Worm (Caenorhabditis elegans): ENCODE data around the gene F54D5.4.
"Not testable (repeated sequence)": the region's sequence is repeated elsewhere in the genome, so short reads cannot be mapped to it uniquely, and the experiment has no call there.

Gene F54D5.4

ce11 chrII:11547254-11547687 lies 22.3 kb upstream of the F54D5.4 start, which contains the start of gene F54D5.7:
Gene F54D5.7, plus strand, starts transcription at chrII:11547517.
- no peak for TF ChIP-seq unc-62 (GFP tag; optimal IDR thresholded peaks at IDR 0.05)

- TF ChIP-seq unc-62 (GFP tag; optimal IDR thresholded peaks at IDR 0.05): not testable (repeated sequence)
Measured at ce11 chrII:11551981-11552380, 17.6 kb upstream of the F54D5.4 start, which contains the start of gene dhgd-1. Gene dhgd-1, minus strand, starts transcription at chrII:11552081.

- TF ChIP-seq unc-62 (GFP tag; optimal IDR thresholded peaks at IDR 0.05): no peak
Measured at ce11 chrII:11555634-11556033, 14.0 kb upstream of the F54D5.4 start, which contains the start of gene F54D5.24. Gene F54D5.24, plus strand, starts transcription at chrII:11555949.

ce11 chrII:11556338-11556737 lies 13.3 kb upstream of the F54D5.4 start, which contains the start of gene F54D5.17:
Gene F54D5.17, plus strand, starts transcription at chrII:11556638.
- no peak for TF ChIP-seq unc-62 (GFP tag; optimal IDR thresholded peaks at IDR 0.05)

ce11 chrII:11564127-11564526 lies 5.5 kb upstream of the F54D5.4 start, which contains the start of gene F54D5.15:
Gene F54D5.15, minus strand, starts transcription at chrII:11564227.
- TF ChIP-seq unc-62 (GFP tag; optimal IDR thresholded peaks at IDR 0.05): no peak

- no peak for TF ChIP-seq unc-62 (GFP tag; optimal IDR thresholded peaks at IDR 0.05)
Measured at ce11 chrII:11566970-11567711, 2.5 kb upstream of the F54D5.4 start, which contains the start of gene F54D5.5. Gene F54D5.5, minus strand, starts transcription at chrII:11567020.

ce11 chrII:11568670-11569069 lies 948 bp upstream of the F54D5.4 start:
- no peak for TF ChIP-seq unc-62 (GFP tag; optimal IDR thresholded peaks at IDR 0.05)

- TF ChIP-seq unc-62 (GFP tag; optimal IDR thresholded peaks at IDR 0.05): no peak
Measured at ce11 chrII:11571260-11571854, 1.7 kb downstream of the F54D5.4 start, which contains the start of gene F54D5.3. Gene F54D5.3, plus strand, starts transcription at chrII:11571805.

ce11 chrII:11572944-11573343 lies 3.3 kb downstream of the F54D5.4 start, which contains the start of gene F54D5.2:
Gene F54D5.2, plus strand, starts transcription at chrII:11573180.
- no peak for TF ChIP-seq unc-62 (GFP tag; optimal IDR thresholded peaks at IDR 0.05)

- TF ChIP-seq unc-62 (GFP tag; optimal IDR thresholded peaks at IDR 0.05): no peak
Measured at ce11 chrII:11577397-11577796, 7.8 kb downstream of the F54D5.4 start, which contains the start of gene pcs-1. Gene pcs-1, minus strand, starts transcription at chrII:11577740.

- TF ChIP-seq unc-62 (GFP tag; optimal IDR thresholded peaks at IDR 0.05): no peak
Measured at ce11 chrII:11577861-11578260, 8.2 kb downstream of the F54D5.4 start.

- no peak for TF ChIP-seq unc-62 (GFP tag; optimal IDR thresholded peaks at IDR 0.05)
Measured at ce11 chrII:11578327-11578726, 8.7 kb downstream of the F54D5.4 start, which contains the start of gene smc-6. Gene smc-6, plus strand, starts transcription at chrII:11578716.

ce11 chrII:11582698-11583097 lies 13.1 kb downstream of the F54D5.4 start, which contains the start of gene ints-7:
Gene ints-7, plus strand, starts transcription at chrII:11582849.
- no peak for TF ChIP-seq unc-62 (GFP tag; optimal IDR thresholded peaks at IDR 0.05)

ce11 chrII:11588304-11588703 lies 18.7 kb downstream of the F54D5.4 start:
- no peak for TF ChIP-seq unc-62 (GFP tag; optimal IDR thresholded peaks at IDR 0.05)

- no peak for TF ChIP-seq unc-62 (GFP tag; optimal IDR thresholded peaks at IDR 0.05)
Measured at ce11 chrII:11591558-11591957, 21.9 kb downstream of the F54D5.4 start.

ce11 chrII:11592023-11592422 lies 22.4 kb downstream of the F54D5.4 start, which contains the start of gene F07A11.1:
Gene F07A11.1, minus strand, starts transcription at chrII:11592123.
- TF ChIP-seq unc-62 (GFP tag; optimal IDR thresholded peaks at IDR 0.05): no peak
